Fruit fly (Drosophila melanogaster) S2 (cell line): Measurements from ENCODE around the gene Pdss2.

Experiments used
- CG8478 ChIP-seq: fragments of >200 bp; optimal IDR thresholded peaks from 2 replicates; lab custom pipeline; 2018
- CTCF ChIP-seq, 2 experiments: fragments of >200 bp; optimal IDR thresholded peaks; 2 replicates each; lab custom pipeline; 2018

- no peak for TF ChIP-seq CG8478 (lab: Kevin White, UChicago)
- TF ChIP-seq CTCF (optimal IDR thresholded peaks at IDR 0.05; lab: Kevin White, UChicago), result no peak
Measured at dm6 chr3L:21013465-21013864, 14.2 kb upstream of the Pdss2 start.
